Fruit fly (Drosophila melanogaster) whole organism, embryonic: Measurements from ENCODE around the gene FucTA.

Source experiments
- Atf3 ChIP-seq: fragments of 200-800 bp; sonication (Bioruptor generic); optimal IDR thresholded peaks from 3 replicates; lab custom pipeline; 2016; ENCODE audit warnings: missing biosample characterization, missing genetic modification characterization
- CG10565 ChIP-seq: fragments of 200-800 bp; sonication (Bioruptor generic); optimal IDR thresholded peaks from 3 replicates; lab custom pipeline; 2016; ENCODE audit warnings: missing biosample characterization, mild to moderate bottlenecking, missing genetic modification characterization
- CG10959 ChIP-seq: fragments of 200-800 bp; sonication (Bioruptor generic); IDR thresholded peaks from 2 replicates; pipeline ENCODE4 v1.3.6; 2022; ENCODE audit warnings: missing biosample characterization, missing genetic modification characterization
- CG11504 ChIP-seq: fragments of 200-800 bp; sonication (Bioruptor generic); optimal IDR thresholded peaks from 3 replicates; lab custom pipeline; 2019; ENCODE audit warnings: missing biosample characterization, mild to moderate bottlenecking, missing genetic modification characterization, moderate library complexity
- CG11723 ChIP-seq: fragments of 200-800 bp; sonication (Bioruptor generic); optimal IDR thresholded peaks from 2 replicates; lab custom pipeline; 2017; ENCODE audit warnings: missing biosample characterization, mild to moderate bottlenecking, missing genetic modification characterization
- CG15479 ChIP-seq: fragments of 200-800 bp; sonication (Bioruptor generic); optimal IDR thresholded peaks from 3 replicates; lab custom pipeline; 2019; ENCODE audit warnings: missing biosample characterization, mild to moderate bottlenecking, missing genetic modification characterization, moderate library complexity
- CG1647 ChIP-seq: fragments of 200-800 bp; sonication (Bioruptor generic); optimal IDR thresholded peaks from 3 replicates; lab custom pipeline; 2016; ENCODE audit warnings: missing biosample characterization, missing genetic modification characterization
- CG1792 ChIP-seq: fragments of 200-800 bp; sonication (Bioruptor generic); optimal IDR thresholded peaks from 2 replicates; lab custom pipeline; 2016; ENCODE audit warnings: missing biosample characterization, missing genetic modification characterization
- CG2202 ChIP-seq: fragments of 200-800 bp; sonication (Bioruptor generic); optimal IDR thresholded peaks from 2 replicates; lab custom pipeline; 2018; ENCODE audit warnings: missing biosample characterization, mild to moderate bottlenecking, missing genetic modification characterization
- CG31441 ChIP-seq: fragments of 200-800 bp; sonication (Bioruptor generic); IDR thresholded peaks from 2 replicates; pipeline ENCODE4 v1.3.6; 2022; ENCODE audit warnings: missing biosample characterization, missing genetic modification characterization
- CG3407 ChIP-seq: fragments of 200-800 bp; sonication (Bioruptor generic); optimal IDR thresholded peaks from 2 replicates; lab custom pipeline; 2018; ENCODE audit warnings: missing biosample characterization, mild to moderate bottlenecking, missing genetic modification characterization
- CG4328 ChIP-seq: fragments of 200-800 bp; sonication (Bioruptor generic); optimal IDR thresholded peaks from 3 replicates; lab custom pipeline; 2017; ENCODE audit warnings: missing biosample characterization, missing genetic modification reagents, missing genetic modification characterization
- CG6765 ChIP-seq: fragments of 200-800 bp; sonication (Bioruptor generic); optimal IDR thresholded peaks from 3 replicates; lab custom pipeline; 2017; ENCODE audit warnings: missing biosample characterization, mild to moderate bottlenecking, missing genetic modification characterization
- CG8290 ChIP-seq, 3 experiments: fragments of 200-800 bp; sonication (Bioruptor generic); optimal IDR thresholded peaks; 2 replicates each; lab custom pipeline; 2016 to 2019; ENCODE audit warnings: missing biosample characterization in 3 of 3, missing genetic modification characterization in 3 of 3, mild to moderate bottlenecking in 2 of 3, moderate library complexity in 1 of 3
- CG9609 ChIP-seq: fragments of 200-800 bp; sonication (Bioruptor generic); optimal IDR thresholded peaks from 3 replicates; lab custom pipeline; 2016; ENCODE audit warnings: missing biosample characterization, missing genetic modification characterization
- D19B ChIP-seq: fragments of 200-800 bp; sonication (Bioruptor generic); optimal IDR thresholded peaks from 2 replicates; lab custom pipeline; 2017; ENCODE audit warnings: missing biosample characterization, mild to moderate bottlenecking, missing genetic modification characterization
- Deaf1 ChIP-seq: fragments of 200-800 bp; optimal IDR thresholded peaks from 3 replicates; lab custom pipeline; 2019; ENCODE audit warnings: missing biosample characterization, mild to moderate bottlenecking, missing genetic modification characterization, moderate library complexity
- E2f2 ChIP-seq: fragments of 200-800 bp; sonication (Bioruptor generic); IDR thresholded peaks from 2 replicates; pipeline ENCODE4 v1.3.6; 2022; ENCODE audit warnings: missing biosample characterization, missing genetic modification characterization
- Ets65A ChIP-seq: fragments of 200-800 bp; sonication (Bioruptor generic); peaks from one replicate; lab custom pipeline; 2016; ENCODE audit warnings: missing biosample characterization, missing genetic modification characterization
- HLH3B ChIP-seq: fragments of 200-800 bp; sonication (Bioruptor generic); IDR thresholded peaks from 2 replicates; pipeline ENCODE4 v1.3.6; 2022; ENCODE audit warnings: missing biosample characterization, missing genetic modification characterization
- HLHmδ ChIP-seq: fragments of 200-800 bp; sonication (Bioruptor generic); optimal IDR thresholded peaks from 2 replicates; lab custom pipeline; 2018; ENCODE audit warnings: missing biosample characterization, mild to moderate bottlenecking, missing genetic modification characterization, moderate library complexity
- Hand ChIP-seq: fragments of 200-800 bp; sonication (Bioruptor generic); optimal IDR thresholded peaks from 2 replicates; lab custom pipeline; 2017; ENCODE audit warnings: mild to moderate bottlenecking, missing biosample characterization, missing genetic modification reagents, missing genetic modification characterization
- MBD-R2 ChIP-seq: fragments of 200-800 bp; sonication (Bioruptor generic); IDR thresholded peaks from 2 replicates; pipeline ENCODE4 v1.3.6; 2022; ENCODE audit warnings: missing biosample characterization, missing genetic modification characterization
- NK7.1 ChIP-seq: fragments of 200-800 bp; sonication (Bioruptor generic); optimal IDR thresholded peaks from 3 replicates; lab custom pipeline; 2016; ENCODE audit warnings: missing biosample characterization, missing genetic modification characterization
- Nf-YC ChIP-seq: fragments of 200-800 bp; optimal IDR thresholded peaks from 3 replicates; lab custom pipeline; 2019; ENCODE audit warnings: missing biosample characterization, mild to moderate bottlenecking, missing genetic modification characterization, moderate library complexity
- PHDP ChIP-seq: fragments of 200-800 bp; sonication (Bioruptor generic); optimal IDR thresholded peaks from 3 replicates; lab custom pipeline; 2018; ENCODE audit warnings: missing biosample characterization, mild to moderate bottlenecking, missing genetic modification characterization, moderate library complexity
- Sin3A ChIP-seq: fragments of >200 bp; optimal IDR thresholded peaks from 2 replicates; lab custom pipeline; 2018
- Sox100B ChIP-seq: fragments of 200-800 bp; sonication (Bioruptor generic); optimal IDR thresholded peaks from 3 replicates; lab custom pipeline; 2018; ENCODE audit warnings: missing biosample characterization, mild to moderate bottlenecking, missing genetic modification characterization
- Sry-β ChIP-seq: fragments of 200-800 bp; sonication (Bioruptor generic); optimal IDR thresholded peaks from 2 replicates; lab custom pipeline; 2018; ENCODE audit warnings: missing biosample characterization, mild to moderate bottlenecking, missing genetic modification characterization, moderate library complexity
- Tbp ChIP-seq: fragments of >200 bp; optimal IDR thresholded peaks from 2 replicates; lab custom pipeline; 2018; ENCODE audit warnings: missing biosample characterization, missing genetic modification characterization
- ara ChIP-seq: fragments of 200-800 bp; sonication (Bioruptor generic); IDR thresholded peaks from 2 replicates; pipeline ENCODE4 v1.3.6; 2022; ENCODE audit warnings: missing biosample characterization, missing genetic modification characterization
- caup ChIP-seq: fragments of 200-800 bp; sonication (Bioruptor generic); optimal IDR thresholded peaks from 3 replicates; lab custom pipeline; 2017; ENCODE audit warnings: missing biosample characterization, mild to moderate bottlenecking, missing genetic modification characterization, moderate library complexity; ENCODE audit not compliant: severe bottlenecking
- crol ChIP-seq: fragments of 200-800 bp; sonication (Bioruptor generic); IDR thresholded peaks from 2 replicates; pipeline ENCODE4 v1.3.6; 2022; ENCODE audit warnings: missing biosample characterization, missing genetic modification characterization
- dan ChIP-seq: fragments of 200-800 bp; sonication (Bioruptor generic); IDR thresholded peaks from 2 replicates; pipeline ENCODE4 v1.3.6; 2022; ENCODE audit warnings: missing biosample characterization, missing genetic modification characterization
- dmrt99B ChIP-seq: fragments of 200-800 bp; sonication (Bioruptor generic); optimal IDR thresholded peaks from 2 replicates; lab custom pipeline; 2018; ENCODE audit warnings: missing biosample characterization, mild to moderate bottlenecking, missing genetic modification characterization, moderate library complexity
- ftz-f1 ChIP-seq: fragments of 200-800 bp; sonication (Bioruptor generic); optimal IDR thresholded peaks from 2 replicates; lab custom pipeline; 2016; ENCODE audit warnings: missing biosample characterization, missing genetic modification characterization
- ham ChIP-seq: fragments of 200-800 bp; sonication (Bioruptor generic); IDR thresholded peaks from 2 replicates; pipeline ENCODE4 v1.3.6; 2022; ENCODE audit warnings: missing biosample characterization, missing genetic modification characterization
- klu ChIP-seq: fragments of 200-800 bp; sonication (Bioruptor generic); IDR thresholded peaks from 2 replicates; pipeline ENCODE4 v1.3.6; 2022; ENCODE audit warnings: missing biosample characterization, missing genetic modification characterization
- nerfin-1 ChIP-seq: fragments of 200-800 bp; sonication (Bioruptor generic); optimal IDR thresholded peaks from 3 replicates; lab custom pipeline; 2019; ENCODE audit warnings: missing biosample characterization, mild to moderate bottlenecking, missing genetic modification characterization, moderate library complexity
- org-1 ChIP-seq: fragments of 200-800 bp; sonication (Bioruptor generic); optimal IDR thresholded peaks from 2 replicates; lab custom pipeline; 2017; ENCODE audit warnings: missing biosample characterization, missing genetic modification characterization
- pfk ChIP-seq: fragments of 200-800 bp; sonication (Bioruptor generic); optimal IDR thresholded peaks from 2 replicates; lab custom pipeline; 2018; ENCODE audit warnings: missing biosample characterization, mild to moderate bottlenecking, missing genetic modification characterization, moderate library complexity
- psq ChIP-seq: fragments of 200-800 bp; sonication (Bioruptor generic); optimal IDR thresholded peaks from 2 replicates; lab custom pipeline; 2017; ENCODE audit warnings: missing biosample characterization, missing genetic modification characterization
- rib ChIP-seq: fragments of 200-800 bp; sonication (Bioruptor generic); IDR thresholded peaks from 2 replicates; pipeline ENCODE4 v1.3.6; 2022; ENCODE audit warnings: missing biosample characterization, missing genetic modification characterization
- sc ChIP-seq, 3 experiments: fragments of >200 bp in 2 of 3; fragments of 200-800 bp in 1 of 3; sonication (Bioruptor generic) in 1 of 3; optimal IDR thresholded peaks; 2 replicates in 2 of 3; 3 replicates in 1 of 3; lab custom pipeline; 2017; ENCODE audit warnings: mild to moderate bottlenecking in 1 of 3, missing biosample characterization in 1 of 3, missing genetic modification characterization in 1 of 3, missing genetic modification reagents in 1 of 3
- scrt ChIP-seq: fragments of 200-800 bp; sonication (Bioruptor generic); optimal IDR thresholded peaks from 2 replicates; lab custom pipeline; 2018; ENCODE audit warnings: missing biosample characterization, mild to moderate bottlenecking, missing genetic modification characterization, moderate library complexity
- seq ChIP-seq: fragments of 200-800 bp; sonication (Bioruptor generic); IDR thresholded peaks from 2 replicates; pipeline ENCODE4 v1.3.6; 2022; ENCODE audit warnings: missing biosample characterization, missing genetic modification characterization
- slp2 ChIP-seq: fragments of 200-800 bp; sonication (Bioruptor generic); optimal IDR thresholded peaks from 2 replicates; lab custom pipeline; 2016; ENCODE audit warnings: missing biosample characterization, missing genetic modification characterization
- zen ChIP-seq: fragments of 200-800 bp; sonication (Bioruptor generic); optimal IDR thresholded peaks from 3 replicates; lab custom pipeline; 2018; ENCODE audit warnings: missing biosample characterization, mild to moderate bottlenecking, missing genetic modification characterization, moderate library complexity

Gene FucTA

DNA sequence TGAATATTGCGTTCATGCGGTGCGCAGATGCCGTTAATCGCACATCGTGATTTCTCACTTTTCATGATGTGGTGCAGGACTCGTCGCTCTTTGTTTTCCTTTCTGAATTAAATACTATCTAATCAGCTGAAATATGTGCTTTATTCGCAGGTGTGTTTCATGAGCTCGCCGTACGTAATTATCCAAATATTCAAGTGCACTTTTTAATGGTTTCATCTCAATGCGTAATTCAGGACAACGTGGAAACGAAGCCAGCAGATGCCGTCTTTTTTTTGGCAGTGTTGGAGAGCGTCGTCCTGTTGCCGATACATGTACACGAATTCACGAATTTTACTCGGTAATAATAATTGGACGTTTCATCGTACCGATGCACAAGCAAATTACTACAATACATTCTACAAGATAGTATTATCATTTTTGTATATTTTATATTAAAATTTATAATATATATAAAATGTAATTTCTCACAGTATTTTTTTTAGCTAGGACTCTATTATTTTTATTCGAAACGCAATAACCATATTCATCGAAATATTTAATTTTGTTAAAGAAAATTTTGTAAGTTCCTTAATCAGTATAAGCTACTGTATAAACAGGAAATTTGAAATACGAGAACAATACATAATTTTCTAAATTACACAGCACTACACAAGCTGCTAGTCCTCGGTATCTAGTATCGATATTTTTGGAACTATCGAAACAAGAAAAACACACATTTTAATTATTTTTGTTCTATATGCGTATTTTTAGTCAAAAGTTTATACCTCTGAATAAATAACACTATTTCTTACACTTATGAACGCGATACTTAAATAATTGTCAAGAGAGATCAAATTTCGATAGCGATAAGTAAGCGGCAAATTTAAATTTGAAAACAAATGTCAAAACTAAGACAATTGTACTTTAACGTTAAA, 10.0 kb upstream of the FucTA start, which contains the start of gene CG12316 (continued):
- TF ChIP-seq scrt (GFP tag; lab: Kevin White, UChicago) (peak; percentile 88), CG10959 (peak; percentile 86), CG11504 (tag; lab: Kevin White, UChicago) (peak; percentile 92), caup (GFP tag; lab: Kevin White, UChicago) (peak; percentile 90), CG3407 (GFP tag; lab: Kevin White, UChicago) (peak; percentile 85), E2f2 (GFP tag; lab: Robert Waterston, UW) (peak; percentile 85), NK7.1 (peak; percentile 89), Atf3 (GFP tag; lab: Kevin White, UChicago) (peak; percentile 92), Sry-β (GFP tag; lab: Kevin White, UChicago) (peak; percentile 22), CG15479 (peak; percentile 30), CG31441 (GFP tag; lab: Robert Waterston, UW) (peak; percentile 90), CG1792 (GFP tag; lab: Kevin White, UChicago) (peak; percentile 84), CG4328 (GFP tag; lab: Kevin White, UChicago) (peak; percentile 94), pfk (GFP tag; lab: Kevin White, UChicago) (peak; percentile 47), PHDP (tag; lab: Kevin White, UChicago) (peak; percentile 94), klu (GFP tag; lab: Robert Waterston, UW) (peak; percentile 53), CG9609 (peak; percentile 93), HLHmδ (GFP tag; lab: Kevin White, UChicago) (no peak), slp2 (GFP tag; lab: Kevin White, UChicago) (peak; percentile 89), sc (optimal IDR thresholded peaks at IDR 0.05; lab: Kevin White, UChicago) (no peak), sc (GFP tag; optimal IDR thresholded peaks at IDR 0.05; lab: Kevin White, UChicago) (peak; percentile 82), D19B (peak; percentile 74), Nf-YC (peak; percentile 82), seq (GFP tag; lab: Robert Waterston, UW) (peak; percentile 87), dmrt99B (tag; lab: Kevin White, UChicago) (peak; percentile 91), CG8290 (GFP tag; optimal IDR thresholded peaks at IDR 0.05; lab: Kevin White, UChicago) (peak; percentile 80), CG8290 (tag; optimal IDR thresholded peaks at IDR 0.05; lab: Kevin White, UChicago) (peak in 1 of 2 experiments; percentile 85), CG10565 (peak; percentile 78), psq (GFP tag; lab: Kevin White, UChicago) (peak; percentile 29), org-1 (GFP tag; lab: Kevin White, UChicago) (peak; percentile 94), ham (peak; percentile 40; the same call in 1 of the 2 replicates), MBD-R2 (GFP tag; lab: Robert Waterston, UW) (peak; percentile 61), Sox100B (GFP tag; lab: Kevin White, UChicago) (peak; percentile 91), Ets65A (GFP tag; lab: Kevin White, UChicago) (peak; percentile 98), nerfin-1 (tag; lab: Kevin White, UChicago) (peak; percentile 93), CG2202 (tag; lab: Kevin White, UChicago) (peak; percentile 92), CG11723 (GFP tag; lab: Kevin White, UChicago) (peak; percentile 89), ara (GFP tag; lab: Robert Waterston, UW) (peak; percentile 88), Sin3A (lab: Kevin White, UChicago) (peak; percentile 40), CG1647 (GFP tag; lab: Kevin White, UChicago) (peak; percentile 83), Deaf1 (peak; percentile 79), crol (GFP tag; lab: Robert Waterston, UW) (no peak), CG6765 (peak; percentile 84), ftz-f1 (GFP tag; lab: Kevin White, UChicago) (peak; percentile 13), rib (GFP tag; lab: Robert Waterston, UW) (peak; percentile 58), Tbp (GFP tag; lab: Kevin White, UChicago) (no peak), Hand (GFP tag; lab: Kevin White, UChicago) (peak; percentile 91), dan (GFP tag; lab: Robert Waterston, UW) (no peak), HLH3B (GFP tag; lab: Robert Waterston, UW) (peak; percentile 74), zen (tag; lab: Kevin White, UChicago) (peak; percentile 89)
